Fruit fly (Drosophila melanogaster): ENCODE data around the gene CG6511.

Gene CG6511

dm6 chr3L:8676500-8676899 is 44.6 kb upstream of the CG6511 start:
- no peak for TF ChIP-seq cic (GFP tag; optimal IDR thresholded peaks at IDR 0.05)
- TF ChIP-seq Hr96 (GFP tag; optimal IDR thresholded peaks at IDR 0.05), result no peak
- TF ChIP-seq toe (GFP tag; optimal IDR thresholded peaks at IDR 0.05), result peak; percentile 30

- TF ChIP-seq tj (GFP tag; optimal IDR thresholded peaks at IDR 0.05) (no peak), toe (GFP tag; optimal IDR thresholded peaks at IDR 0.05) (no peak)
These were observed 43.4 kb upstream of the CG6511 start for dm6 chr3L:8677774-8678173.

dm6 chr3L:8680353-8680752 is 40.8 kb upstream of the CG6511 start:
- TF ChIP-seq Hr96 (GFP tag; optimal IDR thresholded peaks at IDR 0.05) (no peak), kay (GFP tag; ENCODE audit: borderline replicate concordance) (peak; percentile 50), CG7101 (tag; optimal IDR thresholded peaks at IDR 0.05) (no peak)

dm6 chr3L:8681271-8681670 is 39.9 kb upstream of the CG6511 start:
- no peak for TF ChIP-seq CG1620 (GFP tag; optimal IDR thresholded peaks at IDR 0.05)
- no peak for TF ChIP-seq CG11617 (GFP tag; optimal IDR thresholded peaks at IDR 0.05)
- no peak for TF ChIP-seq cic (GFP tag; optimal IDR thresholded peaks at IDR 0.05)
- TF ChIP-seq Clk (GFP tag; optimal IDR thresholded peaks at IDR 0.05), result no peak
- no peak for TF ChIP-seq CG14711 (tag; optimal IDR thresholded peaks at IDR 0.05)
- TF ChIP-seq Mnt (GFP tag; optimal IDR thresholded peaks at IDR 0.05), result no peak
- peak; percentile 43 for TF ChIP-seq bab1 (GFP tag; optimal IDR thresholded peaks at IDR 0.05)
- no peak for TF ChIP-seq CG33017 (tag; optimal IDR thresholded peaks at IDR 0.05)
- TF ChIP-seq pad (GFP tag; optimal IDR thresholded peaks at IDR 0.05), result no peak
- no peak for TF ChIP-seq Crg-1 (GFP tag; optimal IDR thresholded peaks at IDR 0.05)
- TF ChIP-seq CG7045 (GFP tag; optimal IDR thresholded peaks at IDR 0.05), result no peak
- no peak for TF ChIP-seq cnc (optimal IDR thresholded peaks at IDR 0.05)
- TF ChIP-seq kay (GFP tag; ENCODE audit: borderline replicate concordance), result no peak
- TF ChIP-seq CG5204 (GFP tag; optimal IDR thresholded peaks at IDR 0.05), result no peak
- peak; percentile 26 for TF ChIP-seq tj (GFP tag; optimal IDR thresholded peaks at IDR 0.05)
- TF ChIP-seq toe (GFP tag; optimal IDR thresholded peaks at IDR 0.05), result no peak
- no peak for TF ChIP-seq CG12768 (GFP tag; optimal IDR thresholded peaks at IDR 0.05)

- no peak for TF ChIP-seq cnc (optimal IDR thresholded peaks at IDR 0.05)
- no peak for TF ChIP-seq CG5204 (GFP tag; optimal IDR thresholded peaks at IDR 0.05)
- no peak for TF ChIP-seq CG12768 (GFP tag; optimal IDR thresholded peaks at IDR 0.05)
- no peak for TF ChIP-seq CG11617 (GFP tag; optimal IDR thresholded peaks at IDR 0.05)
- TF ChIP-seq CG7045 (GFP tag; optimal IDR thresholded peaks at IDR 0.05), result no peak
- TF ChIP-seq tj (GFP tag; optimal IDR thresholded peaks at IDR 0.05), result no peak
- no peak for TF ChIP-seq kay (GFP tag; ENCODE audit: borderline replicate concordance)
- no peak for TF ChIP-seq CG7101 (tag; optimal IDR thresholded peaks at IDR 0.05)
- TF ChIP-seq Crg-1 (GFP tag; optimal IDR thresholded peaks at IDR 0.05), result no peak
- TF ChIP-seq ovo (GFP tag; optimal IDR thresholded peaks at IDR 0.05), result no peak
- no peak for TF ChIP-seq CG14711 (tag; optimal IDR thresholded peaks at IDR 0.05)
- no peak for TF ChIP-seq bab1 (GFP tag; optimal IDR thresholded peaks at IDR 0.05)
- no peak for TF ChIP-seq Mnt (GFP tag; optimal IDR thresholded peaks at IDR 0.05)
These were observed 39.1 kb upstream of the CG6511 start for dm6 chr3L:8681896-8682550.

- TF ChIP-seq Clk (GFP tag; optimal IDR thresholded peaks at IDR 0.05) (no peak), CG14711 (tag; optimal IDR thresholded peaks at IDR 0.05) (peak; percentile 38), bab1 (GFP tag; optimal IDR thresholded peaks at IDR 0.05) (peak; percentile 11), CG33017 (tag; optimal IDR thresholded peaks at IDR 0.05) (no peak), tj (GFP tag; optimal IDR thresholded peaks at IDR 0.05) (peak; percentile 81), pad (GFP tag; optimal IDR thresholded peaks at IDR 0.05) (no peak), CG7045 (GFP tag; optimal IDR thresholded peaks at IDR 0.05) (no peak), Crg-1 (GFP tag; optimal IDR thresholded peaks at IDR 0.05) (peak; percentile 52), Mnt (GFP tag; optimal IDR thresholded peaks at IDR 0.05) (peak; percentile 7), CG5204 (GFP tag; optimal IDR thresholded peaks at IDR 0.05) (no peak), ovo (GFP tag; optimal IDR thresholded peaks at IDR 0.05) (no peak), cnc (optimal IDR thresholded peaks at IDR 0.05) (no peak), kay (GFP tag; ENCODE audit: borderline replicate concordance) (peak; percentile 76), cic (GFP tag; optimal IDR thresholded peaks at IDR 0.05) (peak; percentile 55), CG12768 (GFP tag; optimal IDR thresholded peaks at IDR 0.05) (no peak), toe (GFP tag; optimal IDR thresholded peaks at IDR 0.05) (no peak), CG7101 (tag; optimal IDR thresholded peaks at IDR 0.05) (peak; percentile 13), Hr96 (GFP tag; optimal IDR thresholded peaks at IDR 0.05) (no peak), CG11617 (GFP tag; optimal IDR thresholded peaks at IDR 0.05) (peak; percentile 27), CG1620 (GFP tag; optimal IDR thresholded peaks at IDR 0.05) (no peak)
These were observed 38.4 kb upstream of the CG6511 start for dm6 chr3L:8682551-8683375.

- no peak for TF ChIP-seq tj (GFP tag; optimal IDR thresholded peaks at IDR 0.05)
- no peak for TF ChIP-seq CG7045 (GFP tag; optimal IDR thresholded peaks at IDR 0.05)
- no peak for TF ChIP-seq CG14711 (tag; optimal IDR thresholded peaks at IDR 0.05)
- no peak for TF ChIP-seq bab1 (GFP tag; optimal IDR thresholded peaks at IDR 0.05)
- TF ChIP-seq CG7101 (tag; optimal IDR thresholded peaks at IDR 0.05), result no peak
- no peak for TF ChIP-seq cnc (optimal IDR thresholded peaks at IDR 0.05)
- TF ChIP-seq CG11617 (GFP tag; optimal IDR thresholded peaks at IDR 0.05), result no peak
- no peak for TF ChIP-seq Hr96 (GFP tag; optimal IDR thresholded peaks at IDR 0.05)
- TF ChIP-seq Mnt (GFP tag; optimal IDR thresholded peaks at IDR 0.05), result no peak
- TF ChIP-seq Crg-1 (GFP tag; optimal IDR thresholded peaks at IDR 0.05), result no peak
- no peak for TF ChIP-seq cic (GFP tag; optimal IDR thresholded peaks at IDR 0.05)
These were observed 37.4 kb upstream of the CG6511 start for dm6 chr3L:8683773-8684172.
